Worm (Caenorhabditis elegans) whole organism, late embryonic: ENCODE data around the gene srbc-78.
A peak's percentile ranks its signal among the peaks of the same experiment; 100 is the strongest.

Experiments
- C38D4.7 ChIP-seq: fragments of 200-800 bp; sonication (Bioruptor generic); optimal IDR thresholded peaks from 2 replicates; lab custom pipeline; 2018; ENCODE audit warnings: mild to moderate bottlenecking, missing genetic modification characterization, moderate library complexity, missing compliant biosample characterization
- F13H6.1 ChIP-seq: sonication (generic microtip); optimal IDR thresholded peaks from 2 replicates; lab custom pipeline; 2016; ENCODE audit warnings: missing genetic modification characterization, missing compliant biosample characterization
- K09A11.1 ChIP-seq: sonication (generic microtip); optimal IDR thresholded peaks from 2 replicates; lab custom pipeline; 2017; ENCODE audit warnings: antibody characterized with exemption, mild to moderate bottlenecking, missing genetic modification characterization, missing compliant biosample characterization; ENCODE audit not compliant: insufficient read depth
- ama-1 ChIP-seq: fragments of 150-350 bp; optimal IDR thresholded peaks from 2 replicates; lab custom pipeline; 2014
- ceh-14 ChIP-seq: sonication (generic microtip); optimal IDR thresholded peaks from 2 replicates; lab custom pipeline; 2016; ENCODE audit warnings: missing genotype, missing genetic modification characterization, missing compliant biosample characterization
- ceh-18 ChIP-seq: sonication (generic microtip); optimal IDR thresholded peaks from 2 replicates; lab custom pipeline; 2016; ENCODE audit warnings: missing genetic modification characterization, missing compliant biosample characterization
- ceh-19 ChIP-seq: fragments of 200-800 bp; sonication (Bioruptor generic); optimal IDR thresholded peaks from 2 replicates; lab custom pipeline; 2018; ENCODE audit warnings: mild to moderate bottlenecking, missing genetic modification characterization, missing compliant biosample characterization
- ceh-22 ChIP-seq: sonication (generic microtip); optimal IDR thresholded peaks from 2 replicates; lab custom pipeline; 2017; ENCODE audit warnings: missing biosample characterization, missing genetic modification characterization
- ceh-31 ChIP-seq: sonication (generic microtip); optimal IDR thresholded peaks from 2 replicates; lab custom pipeline; 2016; ENCODE audit warnings: missing genetic modification characterization, missing compliant biosample characterization
- ceh-34 ChIP-seq: sonication (generic microtip); optimal IDR thresholded peaks from 2 replicates; lab custom pipeline; 2016; ENCODE audit warnings: mild to moderate bottlenecking, missing genetic modification characterization, missing compliant biosample characterization
- ceh-45 ChIP-seq: fragments of 200-800 bp; sonication (Bioruptor generic); IDR thresholded peaks from 2 replicates; pipeline ENCODE4 v1.3.6; 2022; ENCODE audit warnings: missing genetic modification reagents, missing genetic modification characterization, missing compliant biosample characterization
- dmd-4 ChIP-seq: sonication (generic microtip); optimal IDR thresholded peaks from 2 replicates; lab custom pipeline; 2016; ENCODE audit warnings: borderline replicate concordance, missing genetic modification characterization, missing compliant biosample characterization
- dve-1 ChIP-seq: sonication (generic microtip); optimal IDR thresholded peaks from 2 replicates; lab custom pipeline; 2017; ENCODE audit warnings: antibody characterized with exemption, mild to moderate bottlenecking, missing genetic modification characterization, missing compliant biosample characterization
- elt-2 ChIP-seq: sonication (generic microtip); optimal IDR thresholded peaks from 2 replicates; lab custom pipeline; 2016; ENCODE audit warnings: missing genetic modification reagents, missing genetic modification characterization, missing compliant biosample characterization
- elt-4 ChIP-seq: sonication (generic microtip); optimal IDR thresholded peaks from 2 replicates; lab custom pipeline; 2016; ENCODE audit warnings: missing genetic modification characterization, missing compliant biosample characterization
- eyg-1 ChIP-seq: sonication (generic microtip); optimal IDR thresholded peaks from 2 replicates; lab custom pipeline; 2016; ENCODE audit warnings: missing genotype, missing genetic modification characterization, missing compliant biosample characterization
- gmeb-2 ChIP-seq: sonication (generic microtip); optimal IDR thresholded peaks from 2 replicates; lab custom pipeline; 2016; ENCODE audit warnings: missing genetic modification characterization, inconsistent platforms, missing compliant biosample characterization
- hlh-15 ChIP-seq: sonication (generic microtip); optimal IDR thresholded peaks from 2 replicates; lab custom pipeline; 2016; ENCODE audit warnings: missing genetic modification characterization, missing compliant biosample characterization
- hlh-30 ChIP-seq: sonication (generic microtip); optimal IDR thresholded peaks from 2 replicates; lab custom pipeline; 2017; ENCODE audit warnings: antibody characterized with exemption, missing genetic modification characterization, missing compliant biosample characterization; ENCODE audit not compliant: insufficient read depth
- hlh-8 ChIP-seq: sonication (generic microtip); optimal IDR thresholded peaks from 2 replicates; lab custom pipeline; 2016; ENCODE audit warnings: missing genotype, missing genetic modification characterization, missing compliant biosample characterization
- lin-11 ChIP-seq: fragments of 200-800 bp; sonication (Bioruptor generic); optimal IDR thresholded peaks from 2 replicates; lab custom pipeline; 2018; ENCODE audit warnings: mild to moderate bottlenecking, missing genetic modification characterization, missing compliant biosample characterization
- nfya-1 ChIP-seq: sonication (generic microtip); optimal IDR thresholded peaks from 2 replicates; lab custom pipeline; 2017; ENCODE audit warnings: missing genetic modification characterization, mild to moderate bottlenecking, missing compliant biosample characterization, antibody characterized with exemption, moderate library complexity
- nhr-11 ChIP-seq: fragments of 150-350 bp; optimal IDR thresholded peaks from 2 replicates; lab custom pipeline; 2014; ENCODE audit warnings: missing biosample characterization, missing genetic modification characterization
- nhr-232 ChIP-seq: sonication (generic microtip); optimal IDR thresholded peaks from 2 replicates; lab custom pipeline; 2016; ENCODE audit warnings: missing genetic modification characterization, missing compliant biosample characterization
- npax-4 ChIP-seq: sonication (generic microtip); optimal IDR thresholded peaks from 2 replicates; lab custom pipeline; 2016; ENCODE audit warnings: missing genetic modification characterization, missing compliant biosample characterization
- pat-9 ChIP-seq: fragments of 200-800 bp; sonication (Bioruptor generic); optimal IDR thresholded peaks from 2 replicates; lab custom pipeline; 2018; ENCODE audit warnings: mild to moderate bottlenecking, missing genetic modification characterization, moderate library complexity, missing compliant biosample characterization
- pha-4 ChIP-seq: fragments of 150-350 bp; optimal IDR thresholded peaks from 2 replicates; lab custom pipeline; 2018; ENCODE audit warnings: missing biosample characterization, missing genetic modification reagents, missing genetic modification characterization
- pros-1 ChIP-seq: fragments of 150-350 bp; optimal IDR thresholded peaks from 2 replicates; lab custom pipeline; 2014; ENCODE audit warnings: missing biosample characterization, missing genetic modification reagents, missing genetic modification characterization
- ref-2 ChIP-seq: sonication (generic microtip); optimal IDR thresholded peaks from 2 replicates; lab custom pipeline; 2016; ENCODE audit warnings: missing genetic modification characterization, missing compliant biosample characterization
- tbx-7 ChIP-seq: sonication (generic microtip); optimal IDR thresholded peaks from 2 replicates; lab custom pipeline; 2016; ENCODE audit warnings: missing genotype, missing genetic modification characterization, missing compliant biosample characterization
- ttx-3 ChIP-seq: sonication (generic microtip); optimal IDR thresholded peaks from 2 replicates; lab custom pipeline; 2016; ENCODE audit warnings: missing genetic modification reagents, missing genetic modification characterization, missing compliant biosample characterization
- unc-3 ChIP-seq, 2 experiments: fragments of 200-800 bp in 1 of 2; sonication (Bioruptor generic) in 1 of 2; sonication (generic microtip) in 1 of 2; conservative IDR thresholded peaks in 1 of 2; optimal IDR thresholded peaks in 1 of 2; 2 replicates each; pipeline versions ENCODE4 v1.3.6 to Lab custom; 2016 to 2022; ENCODE audit warnings: missing compliant biosample characterization in 2 of 2, missing genetic modification characterization in 2 of 2, missing genetic modification reagents in 1 of 2
- unc-55 ChIP-seq: sonication (generic microtip); optimal IDR thresholded peaks from 2 replicates; lab custom pipeline; 2017; ENCODE audit warnings: missing biosample characterization, missing genetic modification reagents, missing genetic modification characterization
- zip-5 ChIP-seq: sonication (generic microtip); optimal IDR thresholded peaks from 2 replicates; lab custom pipeline; 2016; ENCODE audit warnings: missing genetic modification characterization, missing compliant biosample characterization

srbc-78 gene

ce11 chrV:20493271-20494231 is 4.5 kb upstream of the srbc-78 start, which contains the start of gene B0250.5:
Gene B0250.5 (plus strand): TSS chrV:20493924.
- TF ChIP-seq unc-3 (GFP tag; conservative IDR thresholded peaks at IDR 0.05; lab: Robert Waterston, UW) (no peak), unc-3 (tag; optimal IDR thresholded peaks at IDR 0.05; lab: Kevin White, UChicago) (peak; percentile 11), elt-4 (tag; lab: Kevin White, UChicago) (no peak), gmeb-2 (tag; lab: Kevin White, UChicago) (no peak), zip-5 (tag; lab: Kevin White, UChicago) (no peak)
- TF ChIP-seq, all 69 proteins: peak for 1

DNA sequence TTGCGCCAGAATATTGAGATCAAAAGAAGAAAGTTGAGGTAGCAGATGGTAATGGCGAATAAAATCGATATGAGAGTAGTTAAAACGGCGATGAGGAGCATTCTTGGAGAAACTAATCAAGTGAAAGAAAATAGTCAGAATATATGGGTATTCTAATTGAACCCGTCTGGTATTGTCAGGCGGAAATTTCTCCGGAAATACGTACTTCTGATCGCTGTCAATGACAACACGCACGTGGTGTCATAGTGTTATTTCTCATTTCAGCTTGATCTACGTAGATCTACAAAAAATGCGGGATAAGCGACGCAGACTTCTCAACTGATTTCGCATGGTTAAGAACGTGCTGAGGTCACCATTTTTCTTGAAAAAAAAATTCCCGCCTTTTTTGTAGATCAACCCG is 3.4 kb upstream of the srbc-78 start, which contains the start of gene srbc-79:
Gene srbc-79, minus strand, starts transcription at position 101 of the 400 bp plus-strand sequence.
- no peak for TF ChIP-seq ttx-3 (tag; lab: Kevin White, UChicago)
- TF ChIP-seq lin-11 (tag; lab: Kevin White, UChicago), result no peak
- no peak for TF ChIP-seq nhr-11
- no peak for TF ChIP-seq npax-4 (tag; lab: Kevin White, UChicago)
- no peak for TF ChIP-seq pros-1 (tag; lab: Kevin White, UChicago)
- TF ChIP-seq unc-55, result no peak
- TF ChIP-seq F13H6.1, result no peak
- TF ChIP-seq ceh-19, result no peak
- TF ChIP-seq pha-4 (tag; lab: Kevin White, UChicago), result no peak
- TF ChIP-seq tbx-7 (tag; lab: Kevin White, UChicago), result no peak
- no peak for TF ChIP-seq hlh-30 (tag; lab: Kevin White, UChicago)
- no peak for TF ChIP-seq ceh-31 (tag; lab: Kevin White, UChicago)
- TF ChIP-seq K09A11.1, result no peak
- TF ChIP-seq ama-1, result no peak
- TF ChIP-seq hlh-15 (tag; lab: Kevin White, UChicago), result no peak

DNA sequence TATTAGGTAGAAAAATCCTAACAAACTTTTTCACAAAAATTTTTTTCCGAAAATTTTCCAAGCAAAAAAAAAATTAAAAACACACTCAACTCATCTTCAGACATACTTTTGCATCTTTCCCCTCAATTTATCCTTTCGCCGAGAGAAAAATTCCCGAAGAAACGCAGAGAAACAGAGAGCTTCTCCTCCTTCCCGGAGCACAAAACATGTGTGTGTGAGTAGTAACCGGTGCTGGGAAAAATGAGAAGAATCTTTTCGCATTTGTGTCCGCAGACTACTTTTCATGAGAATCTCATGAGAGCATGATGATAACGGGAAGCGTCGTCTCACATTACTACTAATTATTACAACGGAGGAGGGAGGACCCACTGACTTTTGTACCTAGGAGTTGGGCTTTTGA is 2.5 kb downstream of the srbc-78 start:
- TF ChIP-seq ceh-18 (tag; lab: Kevin White, UChicago) (peak; percentile 9), ttx-3 (tag; lab: Kevin White, UChicago) (no peak), elt-4 (tag; lab: Kevin White, UChicago) (no peak), pha-4 (tag; lab: Kevin White, UChicago) (no peak), hlh-8 (tag; lab: Kevin White, UChicago) (peak; percentile 53), ceh-22 (tag; lab: Kevin White, UChicago) (no peak), dve-1 (tag; lab: Kevin White, UChicago) (no peak)

ce11 chrV:20485285-20485684 is 3.7 kb downstream of the srbc-78 start, which contains the start of gene dhcr-7:
Gene dhcr-7 (minus strand): TSS chrV:20485385.
- TF ChIP-seq nfya-1 (tag; lab: Kevin White, UChicago) (no peak), nhr-232 (tag; lab: Kevin White, UChicago) (no peak), pat-9 (tag; lab: Kevin White, UChicago) (no peak), ceh-18 (tag; lab: Kevin White, UChicago) (no peak), dmd-4 (tag; lab: Kevin White, UChicago) (no peak), C38D4.7 (GFP tag; lab: Kevin White, UChicago) (no peak)

ce11 chrV:20480790-20481189 is 8.2 kb downstream of the srbc-78 start:
- TF ChIP-seq ceh-34 (tag; lab: Kevin White, UChicago) (no peak), tbx-7 (tag; lab: Kevin White, UChicago) (no peak), ref-2 (tag; lab: Kevin White, UChicago) (no peak), elt-2 (tag; lab: Kevin White, UChicago) (no peak), ceh-14 (no peak), eyg-1 (tag; lab: Kevin White, UChicago) (no peak), ceh-45 (no peak)
